Worm (Caenorhabditis elegans) whole organism, mixed stage, embryonic: ENCODE measurements around the gene F35C8.8.

Experiments
- M03D4.4 ChIP-seq: sonication (generic microtip); optimal IDR thresholded peaks from 2 replicates; lab custom pipeline; 2017; ENCODE audit warnings: mild to moderate bottlenecking, missing genetic modification characterization, missing compliant biosample characterization
- bed-3 ChIP-seq: fragments of 200-800 bp; sonication (Bioruptor generic); optimal IDR thresholded peaks from 3 replicates; lab custom pipeline; 2018; ENCODE audit warnings: mild to moderate bottlenecking, missing genetic modification characterization, moderate library complexity, missing compliant biosample characterization
- blmp-1 ChIP-seq: fragments of 150-350 bp; optimal IDR thresholded peaks from 2 replicates; lab custom pipeline; 2014; ENCODE audit warnings: missing biosample characterization, missing genetic modification characterization
- ceh-43 ChIP-seq: fragments of 200-800 bp; sonication (Bioruptor generic); optimal IDR thresholded peaks from 2 replicates; lab custom pipeline; 2018; ENCODE audit warnings: mild to moderate bottlenecking, missing genetic modification characterization, moderate library complexity, missing compliant biosample characterization
- ceh-83 ChIP-seq: fragments of 200-800 bp; sonication (Bioruptor generic); optimal IDR thresholded peaks from 2 replicates; lab custom pipeline; 2018; ENCODE audit warnings: mild to moderate bottlenecking, missing genetic modification characterization, missing compliant biosample characterization
- ces-1 ChIP-seq: fragments of 150-350 bp; optimal IDR thresholded peaks from 2 replicates; lab custom pipeline; 2014; ENCODE audit warnings: missing biosample characterization, missing genetic modification reagents, missing genetic modification characterization
- cnd-1 ChIP-seq: fragments of 200-800 bp; sonication (Bioruptor generic); optimal IDR thresholded peaks from 2 replicates; lab custom pipeline; 2018; ENCODE audit warnings: mild to moderate bottlenecking, missing genetic modification characterization, missing compliant biosample characterization
- drap-1 ChIP-seq: fragments of 200-800 bp; sonication (Bioruptor generic); optimal IDR thresholded peaks from 3 replicates; lab custom pipeline; 2018; ENCODE audit warnings: mild to moderate bottlenecking, missing genetic modification characterization, missing compliant biosample characterization
- elt-1 ChIP-seq: sonication (generic microtip); optimal IDR thresholded peaks from 2 replicates; lab custom pipeline; 2017; ENCODE audit warnings: missing genetic modification characterization, mild to moderate bottlenecking, missing compliant biosample characterization, antibody characterized with exemption, moderate library complexity, borderline replicate concordance; ENCODE audit not compliant: insufficient read depth
- elt-3 ChIP-seq: fragments of 150-350 bp; optimal IDR thresholded peaks from 2 replicates; lab custom pipeline; 2014; ENCODE audit warnings: missing biosample characterization, missing genetic modification characterization
- flh-1 ChIP-seq: fragments of 200-800 bp; sonication (Bioruptor generic); optimal IDR thresholded peaks from 2 replicates; lab custom pipeline; 2018; ENCODE audit warnings: mild to moderate bottlenecking, missing genetic modification characterization, moderate library complexity, missing compliant biosample characterization
- ham-2 ChIP-seq: fragments of 200-800 bp; sonication (Bioruptor generic); optimal IDR thresholded peaks from 2 replicates; lab custom pipeline; 2018; ENCODE audit warnings: mild to moderate bottlenecking, missing genetic modification characterization, missing compliant biosample characterization
- hlh-1 ChIP-seq: fragments of 150-350 bp; optimal IDR thresholded peaks from 2 replicates; lab custom pipeline; 2014; ENCODE audit warnings: missing biosample characterization, missing genetic modification reagents, missing genetic modification characterization
- lin-13 ChIP-seq: fragments of 150-350 bp; optimal IDR thresholded peaks from 2 replicates; lab custom pipeline; 2014; ENCODE audit warnings: missing biosample characterization, missing genetic modification characterization
- lin-32 ChIP-seq: fragments of 200-800 bp; sonication (Bioruptor generic); optimal IDR thresholded peaks from 2 replicates; lab custom pipeline; 2018; ENCODE audit warnings: mild to moderate bottlenecking, missing genetic modification characterization, missing compliant biosample characterization
- lsy-2 ChIP-seq: fragments of 150-350 bp; optimal IDR thresholded peaks from 2 replicates; lab custom pipeline; 2014; ENCODE audit warnings: missing biosample characterization, missing genetic modification characterization
- mab-5 ChIP-seq: fragments of 150-350 bp; optimal IDR thresholded peaks from 2 replicates; lab custom pipeline; 2014; ENCODE audit warnings: missing biosample characterization, missing genetic modification characterization
- mep-1 ChIP-seq: fragments of 150-350 bp; optimal IDR thresholded peaks from 2 replicates; lab custom pipeline; 2017; ENCODE audit warnings: missing biosample characterization, missing genetic modification reagents, missing genetic modification characterization, inconsistent platforms
- mls-2 ChIP-seq: sonication (generic microtip); optimal IDR thresholded peaks from 2 replicates; lab custom pipeline; 2016; ENCODE audit warnings: mild to moderate bottlenecking, missing genetic modification characterization, moderate library complexity, missing compliant biosample characterization
- nhr-12 ChIP-seq: fragments of 150-350 bp; optimal IDR thresholded peaks from 2 replicates; lab custom pipeline; 2014; ENCODE audit warnings: missing biosample characterization, missing genetic modification characterization
- nhr-2 ChIP-seq: fragments of 150-350 bp; optimal IDR thresholded peaks from 2 replicates; lab custom pipeline; 2014; ENCODE audit warnings: missing biosample characterization, missing genetic modification characterization
- nhr-237 ChIP-seq: fragments of 150-350 bp; optimal IDR thresholded peaks from 2 replicates; lab custom pipeline; 2014; ENCODE audit warnings: missing biosample characterization, missing genetic modification characterization
- nhr-28 ChIP-seq: fragments of 150-350 bp; optimal IDR thresholded peaks from 2 replicates; lab custom pipeline; 2014; ENCODE audit warnings: missing biosample characterization, missing genetic modification characterization
- pha-4 ChIP-seq: fragments of 150-350 bp; optimal IDR thresholded peaks from 2 replicates; lab custom pipeline; 2018; ENCODE audit warnings: missing biosample characterization, missing genetic modification reagents, missing genetic modification characterization
- snpc-4 ChIP-seq: fragments of 150-350 bp; optimal IDR thresholded peaks from 2 replicates; lab custom pipeline; 2014; ENCODE audit warnings: missing biosample characterization, missing genetic modification characterization
- sptf-1 ChIP-seq: sonication (generic microtip); optimal IDR thresholded peaks from 2 replicates; lab custom pipeline; 2017; ENCODE audit warnings: mild to moderate bottlenecking, missing genetic modification characterization, moderate library complexity, missing compliant biosample characterization
- unc-120 ChIP-seq: sonication (generic microtip); optimal IDR thresholded peaks from 2 replicates; lab custom pipeline; 2017; ENCODE audit warnings: missing genetic modification characterization, missing compliant biosample characterization; ENCODE audit not compliant: poor library complexity, severe bottlenecking
- unc-39 ChIP-seq: fragments of 150-350 bp; optimal IDR thresholded peaks from 2 replicates; lab custom pipeline; 2014; ENCODE audit warnings: missing biosample characterization, missing genetic modification characterization
- unc-62 ChIP-seq: fragments of 150-350 bp; optimal IDR thresholded peaks from 2 replicates; lab custom pipeline; 2014; ENCODE audit warnings: missing biosample characterization, missing genetic modification reagents, missing genetic modification characterization
- zip-8 ChIP-seq: fragments of 150-350 bp; optimal IDR thresholded peaks from 2 replicates; lab custom pipeline; 2014; ENCODE audit warnings: missing biosample characterization, missing genetic modification characterization
- ztf-11 ChIP-seq: fragments of 150-350 bp; optimal IDR thresholded peaks from 2 replicates; lab custom pipeline; 2014; ENCODE audit warnings: missing biosample characterization, missing genetic modification characterization

Gene F35C8.8

DNA sequence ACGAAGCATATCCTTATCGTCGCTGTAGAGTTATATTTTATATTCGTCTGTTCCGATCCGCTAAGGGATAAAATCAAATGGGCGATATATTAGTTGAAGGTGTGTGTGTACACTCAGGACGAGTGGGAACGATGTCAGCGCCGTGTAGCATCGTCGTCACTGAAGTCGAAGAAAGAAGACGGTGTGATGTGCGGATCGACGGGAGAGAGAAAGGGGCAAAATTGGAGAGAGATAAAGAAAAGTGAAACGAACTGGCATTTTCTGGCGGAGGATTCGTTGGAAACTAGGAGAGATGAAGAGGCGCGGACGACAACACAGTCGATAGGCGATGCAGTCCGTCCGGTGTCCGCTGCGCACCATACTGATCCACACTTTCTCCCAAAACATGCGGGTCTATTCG lies 34.5 kb downstream of the F35C8.8 start, which contains the start of gene C26B9.3:
Gene C26B9.3 (plus strand): TSS at position 343 of the 400 bp plus-strand sequence.
- TF ChIP-seq unc-39 (tag; lab: Kevin White, UChicago) (no peak), M03D4.4 (tag; lab: Kevin White, UChicago) (no peak), ham-2 (GFP tag; lab: Kevin White, UChicago) (peak; percentile 64), blmp-1 (peak; percentile 87), elt-3 (no peak), elt-1 (tag; lab: Kevin White, UChicago) (peak; percentile 5)
- TF ChIP-seq, all 35 proteins: peak for 3

DNA sequence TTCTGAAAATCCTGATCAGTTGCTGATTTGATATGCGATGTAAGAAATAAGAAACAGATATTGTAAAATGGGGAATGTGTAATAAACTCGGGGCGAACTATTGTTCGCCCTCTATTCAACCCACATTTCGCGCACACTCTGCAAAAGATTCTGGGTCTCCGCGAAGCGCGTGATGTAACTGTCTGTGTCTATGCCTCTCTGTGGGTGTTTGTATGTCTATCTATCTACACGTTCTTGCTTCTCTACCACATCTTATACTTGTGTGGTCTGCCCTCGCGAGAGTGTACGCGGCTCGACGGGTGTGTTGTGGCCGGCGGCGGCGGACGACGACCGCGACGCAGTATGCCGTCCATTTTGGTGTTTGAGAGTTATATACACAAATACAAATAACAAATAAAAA lies 35.9 kb downstream of the F35C8.8 start:
- TF ChIP-seq lsy-2 (peak; percentile 5), flh-1 (no peak), lin-32 (GFP tag; lab: Kevin White, UChicago) (no peak), sptf-1 (tag; lab: Kevin White, UChicago) (peak; percentile 57), unc-120 (tag; lab: Kevin White, UChicago) (peak; percentile 60), hlh-1 (tag; lab: Kevin White, UChicago) (peak; percentile 72), ces-1 (GFP tag; lab: Kevin White, UChicago) (peak; percentile 15), unc-62 (peak; percentile 8), M03D4.4 (tag; lab: Kevin White, UChicago) (peak; percentile 47), mep-1 (peak; percentile 57), mls-2 (peak; percentile 52), ztf-11 (tag; lab: Kevin White, UChicago) (no peak), nhr-28 (tag; lab: Kevin White, UChicago) (no peak), nhr-12 (tag; lab: Kevin White, UChicago) (no peak), drap-1 (GFP tag; lab: Kevin White, UChicago) (peak; percentile 30), nhr-237 (peak; percentile 36), snpc-4 (no peak), bed-3 (GFP tag; lab: Kevin White, UChicago) (peak; percentile 46), ham-2 (GFP tag; lab: Kevin White, UChicago) (peak; percentile 75), ceh-43 (no peak), pha-4 (peak; percentile 90)

DNA sequence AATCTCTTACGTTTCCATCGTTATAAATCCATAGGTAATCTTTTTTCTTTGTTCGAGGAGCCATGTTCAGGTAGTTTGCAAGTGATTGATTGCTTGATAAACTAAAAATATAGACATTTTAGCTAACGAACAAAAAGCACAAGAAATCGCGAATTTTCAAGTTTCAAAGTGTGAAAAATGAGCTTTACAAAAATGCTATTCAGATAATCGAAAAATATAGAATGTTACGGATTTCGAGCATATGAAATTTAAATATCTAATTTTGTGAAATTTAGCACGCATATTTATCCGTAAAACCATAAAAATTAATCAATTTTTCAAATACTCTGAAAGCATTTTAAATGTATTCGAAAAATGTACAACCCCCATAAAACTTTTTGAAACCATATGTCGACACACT lies 37.1 kb downstream of the F35C8.8 start, which contains the start of gene C26B9.6:
Gene C26B9.6 (minus strand): TSS at position 101 of the 400 bp plus-strand sequence.
- TF ChIP-seq pha-4 (no peak), cnd-1 (no peak), blmp-1 (no peak), mab-5 (tag; lab: Kevin White, UChicago) (no peak), snpc-4 (no peak), mep-1 (no peak)

DNA sequence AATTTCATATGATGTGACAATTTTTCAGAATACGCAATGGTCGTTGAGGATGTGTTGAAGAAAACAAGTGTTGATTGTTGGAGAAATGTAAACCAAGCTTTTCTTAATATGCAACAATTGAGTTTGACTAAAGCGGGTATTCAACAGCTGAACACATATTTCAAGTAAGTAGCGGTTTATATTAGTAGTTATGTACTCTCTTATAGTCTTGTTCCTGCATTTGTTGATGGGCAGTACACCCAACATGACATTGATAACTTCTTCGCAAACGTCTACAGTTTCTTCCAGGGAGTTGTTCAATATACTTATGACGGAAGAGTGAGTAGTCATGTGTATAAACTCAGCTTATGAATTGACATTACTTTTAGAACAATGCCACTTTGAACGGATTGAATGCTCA lies 41.7 kb downstream of the F35C8.8 start:
- TF ChIP-seq unc-120 (tag; lab: Kevin White, UChicago), result no peak
- TF ChIP-seq lin-13, result no peak
- no peak for TF ChIP-seq cnd-1
- no peak for TF ChIP-seq lsy-2
- TF ChIP-seq lin-32 (GFP tag; lab: Kevin White, UChicago), result no peak
- TF ChIP-seq unc-62, result no peak
- TF ChIP-seq ceh-83, result no peak
- TF ChIP-seq unc-39 (tag; lab: Kevin White, UChicago), result no peak
- TF ChIP-seq elt-1 (tag; lab: Kevin White, UChicago), result no peak
- TF ChIP-seq zip-8, result no peak
- no peak for TF ChIP-seq pha-4
- TF ChIP-seq nhr-2 (tag; lab: Kevin White, UChicago), result no peak
- no peak for TF ChIP-seq sptf-1 (tag; lab: Kevin White, UChicago)

DNA sequence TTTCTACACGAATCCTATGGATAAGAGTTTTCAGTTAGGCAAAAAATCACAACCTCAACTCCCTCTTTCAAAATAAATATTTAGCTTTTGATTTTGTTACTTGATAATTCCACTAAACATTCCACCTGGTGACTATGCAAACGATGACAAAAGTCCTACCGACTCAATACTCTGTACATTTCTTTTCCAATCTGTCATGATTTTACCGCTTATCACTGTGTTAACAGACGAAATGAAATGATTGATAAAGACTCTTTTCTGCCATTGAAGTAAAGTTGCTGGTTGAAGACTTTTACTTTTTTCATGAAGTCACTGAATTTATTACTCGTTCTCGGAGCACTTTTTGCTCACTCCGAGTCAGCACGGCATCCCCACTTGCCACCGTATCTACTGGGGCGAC lies 43.2 kb downstream of the F35C8.8 start, which contains the start of gene C26B9.5:
Gene C26B9.5 (plus strand): TSS at position 244 of the 400 bp plus-strand sequence.
- TF ChIP-seq sptf-1 (tag; lab: Kevin White, UChicago) (no peak), unc-120 (tag; lab: Kevin White, UChicago) (no peak), nhr-237 (no peak), M03D4.4 (tag; lab: Kevin White, UChicago) (no peak), mep-1 (no peak), ztf-11 (tag; lab: Kevin White, UChicago) (no peak), pha-4 (no peak), drap-1 (GFP tag; lab: Kevin White, UChicago) (no peak), ham-2 (GFP tag; lab: Kevin White, UChicago) (no peak), blmp-1 (no peak), zip-8 (no peak)
